Fruit fly (Drosophila melanogaster): ENCODE data around the gene p.

The p gene

DNA sequence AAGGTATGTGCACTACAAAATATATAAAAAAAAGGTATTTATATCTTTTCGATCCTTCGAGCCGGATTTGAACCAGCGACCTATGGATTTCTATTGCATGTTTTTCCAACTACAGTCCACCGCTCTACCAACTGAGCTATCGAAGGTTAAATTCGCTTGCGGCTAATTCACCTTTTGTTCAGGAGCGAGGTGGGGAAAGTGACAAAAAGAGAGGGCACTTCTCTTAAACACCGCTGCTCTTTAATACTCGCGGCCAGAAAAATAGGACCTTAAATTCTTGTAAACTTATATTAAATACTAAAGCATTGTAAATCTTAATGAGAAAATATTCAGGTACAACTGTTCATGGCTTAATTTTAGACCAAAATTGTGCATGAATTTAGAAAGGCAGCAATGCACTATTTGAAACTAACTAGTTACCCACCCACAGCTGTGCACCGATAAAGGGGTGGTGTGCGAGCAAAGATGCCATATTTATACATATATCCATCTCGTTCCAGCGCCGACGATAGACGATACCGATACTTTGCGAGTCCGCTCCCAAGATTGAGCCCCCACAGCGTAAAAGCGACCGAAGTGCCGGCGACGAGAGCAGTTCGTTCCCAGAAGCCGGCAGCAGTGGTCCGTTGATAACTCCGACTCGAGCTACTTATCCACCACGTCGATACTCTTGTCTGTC, 1.3 kb downstream of the p start (continued):
- peak; percentile 95 for TF ChIP-seq CG8089 (GFP tag; optimal IDR thresholded peaks at IDR 0.05)
- TF ChIP-seq jumu (GFP tag; optimal IDR thresholded peaks at IDR 0.05): peak; percentile 97
- peak; percentile 97 to 98 for TF ChIP-seq Hr51 (GFP tag; optimal IDR thresholded peaks at IDR 0.05)
- TF ChIP-seq gro (GFP tag; optimal IDR thresholded peaks at IDR 0.05): peak; percentile 98
- TF ChIP-seq Dek (tag; optimal IDR thresholded peaks at IDR 0.05): peak; percentile 98
- peak; percentile 71 for TF ChIP-seq CG16813 (GFP tag; IDR thresholded peaks at IDR 0.05; ENCODE audit: partially characterized antibody)
- TF ChIP-seq CG6175 (GFP tag; IDR thresholded peaks at IDR 0.05): peak; percentile 85
- TF ChIP-seq abd-A (tag; optimal IDR thresholded peaks at IDR 0.05): peak; percentile 86
- peak; percentile 94 for TF ChIP-seq mirr (GFP tag; optimal IDR thresholded peaks at IDR 0.05)
- peak; percentile 98 for TF ChIP-seq CG10979 (tag; optimal IDR thresholded peaks at IDR 0.05)
- peak; percentile 95 for TF ChIP-seq CG9609 (GFP tag; optimal IDR thresholded peaks at IDR 0.05)
- TF ChIP-seq ftz-f1 (GFP tag; optimal IDR thresholded peaks at IDR 0.05): peak; percentile 88
- TF ChIP-seq CG2129 (GFP tag; IDR thresholded peaks at IDR 0.05; ENCODE audit: partially characterized antibody): 0 out of 2 replicates have a peak, but pooled peaks have one; percentile 48
- TF ChIP-seq Gug (GFP tag; IDR thresholded peaks at IDR 0.05): peak; percentile 92
- peak; percentile 73 for TF ChIP-seq CG7963 (GFP tag; IDR thresholded peaks at IDR 0.05; ENCODE audit: partially characterized antibody)
- TF ChIP-seq oc (tag; optimal IDR thresholded peaks at IDR 0.05): peak; percentile 98
- TF ChIP-seq nerfin-1 (tag; optimal IDR thresholded peaks at IDR 0.05): peak; percentile 96
- TF ChIP-seq CG17385 (GFP tag; optimal IDR thresholded peaks at IDR 0.05): peak; percentile 96
- peak; percentile 98 for TF ChIP-seq dmrt99B (tag; optimal IDR thresholded peaks at IDR 0.05)
- TF ChIP-seq az2 (GFP tag; optimal IDR thresholded peaks at IDR 0.05): peak; percentile 98
- peak; percentile 98 for TF ChIP-seq caup (GFP tag; optimal IDR thresholded peaks at IDR 0.05; ENCODE audit: severe bottlenecking)
- peak; percentile 97 for TF ChIP-seq Dip3 (GFP tag; optimal IDR thresholded peaks at IDR 0.05)
- TF ChIP-seq repo (GFP tag; optimal IDR thresholded peaks at IDR 0.05): peak; percentile 93
- peak; percentile 84 for TF ChIP-seq GATAe (GFP tag; conservative IDR thresholded peaks at IDR 0.05)
- TF ChIP-seq Poxn (GFP tag; IDR thresholded peaks at IDR 0.05): peak; percentile 68
- TF ChIP-seq PHDP (tag; optimal IDR thresholded peaks at IDR 0.05): peak; percentile 99
- TF ChIP-seq Doc3 (GFP tag; IDR thresholded peaks at IDR 0.05; ENCODE audit: partially characterized antibody): 0 out of 3 replicates have a peak, but pooled peaks have one; percentile 34
- peak; percentile 98 for TF ChIP-seq CG15269 (tag; optimal IDR thresholded peaks at IDR 0.05)
- peak; percentile 99 for TF ChIP-seq CG6813 (GFP tag; optimal IDR thresholded peaks at IDR 0.05)
- peak in 1 of 2 experiments; percentile 98 for TF ChIP-seq Eip74EF (GFP tag; optimal IDR thresholded peaks at IDR 0.05)
- TF ChIP-seq CG8944 (GFP tag; optimal IDR thresholded peaks at IDR 0.05): peak; percentile 95
- peak; percentile 60 for TF ChIP-seq HLHmδ (GFP tag; optimal IDR thresholded peaks at IDR 0.05)
- peak; percentile 99 for TF ChIP-seq CG12769 (tag; optimal IDR thresholded peaks at IDR 0.05)
- peak; percentile 84; the same call in 1 of the 2 replicates for TF ChIP-seq Lim3 (GFP tag; IDR thresholded peaks at IDR 0.05)
- TF ChIP-seq BtbVII (GFP tag; optimal IDR thresholded peaks at IDR 0.05): peak; percentile 98
- peak; percentile 96 for TF ChIP-seq CG13123 (GFP tag; optimal IDR thresholded peaks at IDR 0.05)
- TF ChIP-seq CG4707 (GFP tag; optimal IDR thresholded peaks at IDR 0.05): peak; percentile 95
- TF ChIP-seq run (tag; optimal IDR thresholded peaks at IDR 0.05): peak; percentile 97
- peak; percentile 86 for TF ChIP-seq exex (tag; optimal IDR thresholded peaks at IDR 0.05)
- peak; percentile 72; the same call in 2 of the 4 replicates for TF ChIP-seq Dll (GFP tag; IDR thresholded peaks at IDR 0.05; ENCODE audit: partially characterized antibody)
- peak; percentile 97 for TF ChIP-seq CG12299 (tag; optimal IDR thresholded peaks at IDR 0.05)
- peak; percentile 96 for TF ChIP-seq tx (GFP tag; optimal IDR thresholded peaks at IDR 0.05)
- TF ChIP-seq CG31365 (tag; optimal IDR thresholded peaks at IDR 0.05): peak; percentile 92
- TF ChIP-seq fru (optimal IDR thresholded peaks at IDR 0.05): no peak
- peak; percentile 94 for TF ChIP-seq CG9932 (GFP tag; IDR thresholded peaks at IDR 0.05)
- TF ChIP-seq CG8388 (GFP tag; optimal IDR thresholded peaks at IDR 0.05): peak; percentile 98
- TF ChIP-seq CG15073 (GFP tag; optimal IDR thresholded peaks at IDR 0.05): peak; percentile 83

Measured in whole organism, embryonic.